Worm (Caenorhabditis elegans): Measurements from ENCODE around the gene egl-6.

Gene egl-6

ce11 chrX:5958815-5959214, 27.9 kb downstream of the egl-6 start, which contains the start of gene R07E4.1:
R07E4.1 (plus strand) TSS chrX:5959115.
- TF ChIP-seq cog-1 (tag; optimal IDR thresholded peaks at IDR 0.05) (no peak), tab-1 (GFP tag; IDR thresholded peaks at IDR 0.05) (no peak), ref-1 (GFP tag; conservative IDR thresholded peaks at IDR 0.05) (no peak), ztf-29 (GFP tag; IDR thresholded peaks at IDR 0.05) (no peak), ztf-23 (GFP tag; IDR thresholded peaks at IDR 0.05) (no peak), flt-1 (GFP tag; IDR thresholded peaks at IDR 0.05) (no peak), klf-2 (GFP tag; conservative IDR thresholded peaks at IDR 0.05) (no peak), T22C8.4 (GFP tag; IDR thresholded peaks at IDR 0.05) (no peak), med-1 (GFP tag; optimal IDR thresholded peaks at IDR 0.05; ENCODE audit: insufficient read depth) (no peak)

- no peak for TF ChIP-seq klf-2 (GFP tag; conservative IDR thresholded peaks at IDR 0.05)
- no peak for TF ChIP-seq T22C8.4 (GFP tag; IDR thresholded peaks at IDR 0.05)
- TF ChIP-seq tab-1 (GFP tag; IDR thresholded peaks at IDR 0.05) = no peak
- no peak for TF ChIP-seq ztf-23 (GFP tag; IDR thresholded peaks at IDR 0.05)
- no peak for TF ChIP-seq flt-1 (GFP tag; IDR thresholded peaks at IDR 0.05)
Measured at ce11 chrX:5960872-5961271, 29.9 kb downstream of the egl-6 start.

ce11 chrX:5962560-5962959, 31.6 kb downstream of the egl-6 start:
- TF ChIP-seq T22C8.4 (GFP tag; IDR thresholded peaks at IDR 0.05) (no peak), tab-1 (GFP tag; IDR thresholded peaks at IDR 0.05) (no peak), ztf-23 (GFP tag; IDR thresholded peaks at IDR 0.05) (no peak), flt-1 (GFP tag; IDR thresholded peaks at IDR 0.05) (no peak), ref-1 (GFP tag; conservative IDR thresholded peaks at IDR 0.05) (no peak), klf-2 (GFP tag; conservative IDR thresholded peaks at IDR 0.05) (no peak), med-1 (GFP tag; optimal IDR thresholded peaks at IDR 0.05; ENCODE audit: insufficient read depth) (no peak), cog-1 (tag; optimal IDR thresholded peaks at IDR 0.05) (no peak), ztf-29 (GFP tag; IDR thresholded peaks at IDR 0.05) (no peak)

- no peak for TF ChIP-seq ztf-29 (GFP tag; IDR thresholded peaks at IDR 0.05)
- TF ChIP-seq tab-1 (GFP tag; IDR thresholded peaks at IDR 0.05) = no peak
- TF ChIP-seq cog-1 (tag; optimal IDR thresholded peaks at IDR 0.05) = no peak
- no peak for TF ChIP-seq flt-1 (GFP tag; IDR thresholded peaks at IDR 0.05)
- TF ChIP-seq ztf-23 (GFP tag; IDR thresholded peaks at IDR 0.05) = no peak
- no peak for TF ChIP-seq ref-1 (GFP tag; conservative IDR thresholded peaks at IDR 0.05)
- TF ChIP-seq klf-2 (GFP tag; conservative IDR thresholded peaks at IDR 0.05) = no peak
- no peak for TF ChIP-seq med-1 (GFP tag; optimal IDR thresholded peaks at IDR 0.05; ENCODE audit: insufficient read depth)
- no peak for TF ChIP-seq T22C8.4 (GFP tag; IDR thresholded peaks at IDR 0.05)
Measured at ce11 chrX:5972212-5972611, 41.3 kb downstream of the egl-6 start.

ce11 chrX:5975228-5975627, 44.3 kb downstream of the egl-6 start:
- TF ChIP-seq ztf-23 (GFP tag; IDR thresholded peaks at IDR 0.05) = no peak
- no peak for TF ChIP-seq ztf-29 (GFP tag; IDR thresholded peaks at IDR 0.05)
- TF ChIP-seq flt-1 (GFP tag; IDR thresholded peaks at IDR 0.05) = no peak
- no peak for TF ChIP-seq klf-2 (GFP tag; conservative IDR thresholded peaks at IDR 0.05)
- no peak for TF ChIP-seq med-1 (GFP tag; optimal IDR thresholded peaks at IDR 0.05; ENCODE audit: insufficient read depth)
- TF ChIP-seq cog-1 (tag; optimal IDR thresholded peaks at IDR 0.05) = no peak

- TF ChIP-seq flt-1 (GFP tag; IDR thresholded peaks at IDR 0.05) (no peak), ref-1 (GFP tag; conservative IDR thresholded peaks at IDR 0.05) (no peak), ztf-23 (GFP tag; IDR thresholded peaks at IDR 0.05) (no peak), cog-1 (tag; optimal IDR thresholded peaks at IDR 0.05) (no peak)
Measured at ce11 chrX:5975726-5976125, 44.8 kb downstream of the egl-6 start.

- TF ChIP-seq ref-1 (GFP tag; conservative IDR thresholded peaks at IDR 0.05) = no peak
- TF ChIP-seq flt-1 (GFP tag; IDR thresholded peaks at IDR 0.05) = no peak
- TF ChIP-seq med-1 (GFP tag; optimal IDR thresholded peaks at IDR 0.05; ENCODE audit: insufficient read depth) = no peak
- no peak for TF ChIP-seq tab-1 (GFP tag; IDR thresholded peaks at IDR 0.05)
- TF ChIP-seq ztf-29 (GFP tag; IDR thresholded peaks at IDR 0.05) = no peak
- no peak for TF ChIP-seq cog-1 (tag; optimal IDR thresholded peaks at IDR 0.05)
- TF ChIP-seq klf-2 (GFP tag; conservative IDR thresholded peaks at IDR 0.05) = no peak
- TF ChIP-seq ztf-23 (GFP tag; IDR thresholded peaks at IDR 0.05) = no peak
- TF ChIP-seq T22C8.4 (GFP tag; IDR thresholded peaks at IDR 0.05) = no peak
Measured at ce11 chrX:5976206-5976960, 45.5 kb downstream of the egl-6 start.

- TF ChIP-seq tab-1 (GFP tag; IDR thresholded peaks at IDR 0.05) (no peak), med-1 (GFP tag; optimal IDR thresholded peaks at IDR 0.05; ENCODE audit: insufficient read depth) (no peak), cog-1 (tag; optimal IDR thresholded peaks at IDR 0.05) (no peak), klf-2 (GFP tag; conservative IDR thresholded peaks at IDR 0.05) (no peak), T22C8.4 (GFP tag; IDR thresholded peaks at IDR 0.05) (no peak), ztf-23 (GFP tag; IDR thresholded peaks at IDR 0.05) (no peak), flt-1 (GFP tag; IDR thresholded peaks at IDR 0.05) (no peak), ztf-29 (GFP tag; IDR thresholded peaks at IDR 0.05) (no peak), ref-1 (GFP tag; conservative IDR thresholded peaks at IDR 0.05) (no peak)
Measured at ce11 chrX:5977754-5978153, 46.8 kb downstream of the egl-6 start, which contains the start of gene kin-2. kin-2 (minus strand) TSS chrX:5977854.

- TF ChIP-seq flt-1 (GFP tag; IDR thresholded peaks at IDR 0.05) = no peak
- no peak for TF ChIP-seq T22C8.4 (GFP tag; IDR thresholded peaks at IDR 0.05)
- no peak for TF ChIP-seq med-1 (GFP tag; optimal IDR thresholded peaks at IDR 0.05; ENCODE audit: insufficient read depth)
- TF ChIP-seq cog-1 (tag; optimal IDR thresholded peaks at IDR 0.05) = no peak
- TF ChIP-seq ref-1 (GFP tag; conservative IDR thresholded peaks at IDR 0.05) = no peak
- TF ChIP-seq ztf-23 (GFP tag; IDR thresholded peaks at IDR 0.05) = no peak
- TF ChIP-seq ztf-29 (GFP tag; IDR thresholded peaks at IDR 0.05) = no peak
- no peak for TF ChIP-seq tab-1 (GFP tag; IDR thresholded peaks at IDR 0.05)
- no peak for TF ChIP-seq klf-2 (GFP tag; conservative IDR thresholded peaks at IDR 0.05)
Measured at ce11 chrX:5981698-5982097, 50.8 kb downstream of the egl-6 start.

- no peak for TF ChIP-seq tab-1 (GFP tag; IDR thresholded peaks at IDR 0.05)
- TF ChIP-seq flt-1 (GFP tag; IDR thresholded peaks at IDR 0.05) = no peak
- no peak for TF ChIP-seq ztf-29 (GFP tag; IDR thresholded peaks at IDR 0.05)
- TF ChIP-seq cog-1 (tag; optimal IDR thresholded peaks at IDR 0.05) = no peak
- TF ChIP-seq med-1 (GFP tag; optimal IDR thresholded peaks at IDR 0.05; ENCODE audit: insufficient read depth) = no peak
- no peak for TF ChIP-seq T22C8.4 (GFP tag; IDR thresholded peaks at IDR 0.05)
- TF ChIP-seq ref-1 (GFP tag; conservative IDR thresholded peaks at IDR 0.05) = no peak
- no peak for TF ChIP-seq klf-2 (GFP tag; conservative IDR thresholded peaks at IDR 0.05)
- TF ChIP-seq ztf-23 (GFP tag; IDR thresholded peaks at IDR 0.05) = no peak
Measured at ce11 chrX:5982799-5983198, 51.9 kb downstream of the egl-6 start.

All from whole organism, midembryonic.